Worm (Caenorhabditis elegans) whole organism, L1 larva: Measurements from ENCODE around the gene cogc-6.

ENCODE experiments used
- alr-1 ChIP-seq: fragments of 200-800 bp; sonication (Bioruptor generic); optimal IDR thresholded peaks from 2 replicates; lab custom pipeline; 2018; ENCODE audit warnings: borderline replicate concordance, mild to moderate bottlenecking, missing genetic modification characterization, missing compliant biosample characterization
- lin-13 ChIP-seq: fragments of 150-350 bp; optimal IDR thresholded peaks from 2 replicates; lab custom pipeline; 2014; ENCODE audit warnings: missing biosample characterization, missing genetic modification reagents, missing genetic modification characterization
- lin-39 ChIP-seq: fragments of 150-350 bp; optimal IDR thresholded peaks from 2 replicates; lab custom pipeline; 2014; ENCODE audit warnings: missing biosample characterization, missing genetic modification reagents, missing genetic modification characterization
- lsy-2 ChIP-seq, 2 experiments: fragments of 150-350 bp; optimal IDR thresholded peaks; 2 replicates each; lab custom pipeline; 2014; ENCODE audit warnings: missing biosample characterization in 2 of 2, missing genetic modification characterization in 2 of 2
- nhr-11 ChIP-seq: fragments of 150-350 bp; optimal IDR thresholded peaks from 2 replicates; lab custom pipeline; 2014; ENCODE audit warnings: missing biosample characterization, missing genetic modification characterization
- nhr-77 ChIP-seq: fragments of 150-350 bp; optimal IDR thresholded peaks from 2 replicates; lab custom pipeline; 2014; ENCODE audit warnings: missing biosample characterization, missing genetic modification characterization
- skn-1 ChIP-seq: fragments of 150-350 bp; optimal IDR thresholded peaks from 2 replicates; lab custom pipeline; 2014; ENCODE audit warnings: missing biosample characterization, missing genetic modification characterization
- zag-1 ChIP-seq: fragments of 150-350 bp; optimal IDR thresholded peaks from 2 replicates; lab custom pipeline; 2014; ENCODE audit warnings: missing biosample characterization, missing genetic modification characterization
- ztf-11 ChIP-seq, 2 experiments: sonication (generic microtip); optimal IDR thresholded peaks; 2 replicates each; lab custom pipeline; 2016 to 2017; ENCODE audit warnings: missing genetic modification characterization in 2 of 2, missing biosample characterization in 1 of 2, missing compliant biosample characterization in 1 of 2
- ztf-4 ChIP-seq: fragments of 150-350 bp; optimal IDR thresholded peaks from 2 replicates; lab custom pipeline; 2014; ENCODE audit warnings: missing biosample characterization, missing genetic modification characterization

- TF ChIP-seq lin-13 (GFP tag; lab: Kevin White, UChicago) (no peak), ztf-11 (tag; optimal IDR thresholded peaks at IDR 0.05; lab: Kevin White, UChicago) (no peak), zag-1 (tag; lab: Kevin White, UChicago) (no peak), nhr-11 (no peak), alr-1 (tag; lab: Kevin White, UChicago) (no peak), lsy-2 (tag; optimal IDR thresholded peaks at IDR 0.05; lab: Kevin White, UChicago) (no peak), lin-39 (no peak), nhr-77 (tag; lab: Kevin White, UChicago) (no peak), ztf-4 (no peak), skn-1 (tag; lab: Kevin White, UChicago) (no peak)
Observed at ce11 chrV:8169150-8169549, 52.0 kb downstream of the cogc-6 start.
